Worm (Caenorhabditis elegans) whole organism, L1 larva: Measurements from ENCODE around the gene rps-3.

Experiments
- C04F5.9 ChIP-seq: sonication (generic microtip); optimal IDR thresholded peaks from 2 replicates; lab custom pipeline; 2016; ENCODE audit warnings: missing genetic modification characterization, missing compliant biosample characterization
- C16A3.4 ChIP-seq: fragments of 150-350 bp; optimal IDR thresholded peaks from 2 replicates; lab custom pipeline; 2014; ENCODE audit warnings: missing biosample characterization, missing genetic modification characterization
- C34B4.2 ChIP-seq: sonication (generic microtip); optimal IDR thresholded peaks from 2 replicates; lab custom pipeline; 2017; ENCODE audit warnings: mild to moderate bottlenecking, missing genetic modification characterization, missing compliant biosample characterization
- F16B12.6 ChIP-seq: fragments of 150-350 bp; optimal IDR thresholded peaks from 2 replicates; lab custom pipeline; 2014; ENCODE audit warnings: missing biosample characterization, missing genetic modification characterization
- alr-1 ChIP-seq: fragments of 200-800 bp; sonication (Bioruptor generic); optimal IDR thresholded peaks from 2 replicates; lab custom pipeline; 2018; ENCODE audit warnings: borderline replicate concordance, mild to moderate bottlenecking, missing genetic modification characterization, missing compliant biosample characterization
- ceh-63 ChIP-seq: fragments of 200-800 bp; sonication (Bioruptor generic); optimal IDR thresholded peaks from 2 replicates; lab custom pipeline; 2018; ENCODE audit warnings: mild to moderate bottlenecking, missing genetic modification characterization, missing compliant biosample characterization
- ceh-8 ChIP-seq: fragments of 200-800 bp; sonication (Bioruptor generic); optimal IDR thresholded peaks from 2 replicates; lab custom pipeline; 2018; ENCODE audit warnings: mild to moderate bottlenecking, missing genetic modification characterization, moderate library complexity, missing compliant biosample characterization
- ceh-82 ChIP-seq, 3 experiments: fragments of 150-350 bp in 1 of 3; sonication (generic microtip) in 2 of 3; optimal IDR thresholded peaks; 2 replicates each; lab custom pipeline; 2014 to 2017; ENCODE audit warnings: missing biosample characterization in 3 of 3, missing genetic modification characterization in 3 of 3
- ceh-88 ChIP-seq: fragments of 200-800 bp; sonication (Bioruptor generic); IDR thresholded peaks from 2 replicates; pipeline ENCODE4 v1.3.6; 2022; ENCODE audit warnings: missing genetic modification characterization, missing compliant biosample characterization
- ceh-90 ChIP-seq: sonication (generic microtip); optimal IDR thresholded peaks from 2 replicates; lab custom pipeline; 2016; ENCODE audit warnings: missing genetic modification characterization, missing compliant biosample characterization
- ces-1 ChIP-seq: fragments of 150-350 bp; optimal IDR thresholded peaks from 2 replicates; lab custom pipeline; 2014; ENCODE audit warnings: missing biosample characterization, missing genetic modification reagents, missing genetic modification characterization
- dpl-1 ChIP-seq, 3 experiments: fragments of 150-350 bp in 2 of 3; sonication (generic microtip) in 1 of 3; optimal IDR thresholded peaks; 2 replicates each; lab custom pipeline; 2014 to 2017; ENCODE audit warnings: missing biosample characterization in 3 of 3, missing genetic modification characterization in 3 of 3, missing genetic modification reagents in 3 of 3
- dsc-1 ChIP-seq: sonication (generic microtip); optimal IDR thresholded peaks from 2 replicates; lab custom pipeline; 2016; ENCODE audit warnings: mild to moderate bottlenecking, missing genetic modification characterization, missing compliant biosample characterization
- efl-1 ChIP-seq, 4 experiments: fragments of 150-350 bp; optimal IDR thresholded peaks in 3 of 4; peaks in 1 of 4; 1 replicate in 1 of 4; 2 replicates in 3 of 4; lab custom pipeline; 2014; ENCODE audit warnings: missing biosample characterization in 2 of 4, missing genetic modification characterization in 2 of 4, missing genetic modification reagents in 2 of 4
- egl-27 ChIP-seq, 2 experiments: fragments of 150-350 bp in 1 of 2; sonication (generic microtip); optimal IDR thresholded peaks; 3 replicates each; lab custom pipeline; 2017 to 2018; ENCODE audit warnings: missing biosample characterization in 2 of 2, missing genetic modification characterization in 2 of 2, missing genetic modification reagents in 2 of 2
- elt-3 ChIP-seq, 6 experiments: fragments of 150-350 bp in 1 of 6; sonication (generic microtip); optimal IDR thresholded peaks; 2 replicates each; lab custom pipeline; 2017 to 2018; ENCODE audit warnings: missing biosample characterization in 6 of 6, missing genetic modification characterization in 6 of 6, inconsistent platforms in 1 of 6
- fos-1 ChIP-seq: fragments of 150-350 bp; optimal IDR thresholded peaks from 2 replicates; lab custom pipeline; 2014; ENCODE audit warnings: missing biosample characterization, missing genetic modification characterization
- grh-1 ChIP-seq: fragments of 200-800 bp; sonication (Bioruptor generic); IDR thresholded peaks from 2 replicates; pipeline ENCODE4 v1.3.6; 2022; ENCODE audit warnings: missing genetic modification reagents, missing genetic modification characterization, missing compliant biosample characterization
- hlh-4 ChIP-seq: sonication (generic microtip); optimal IDR thresholded peaks from 2 replicates; lab custom pipeline; 2016; ENCODE audit warnings: mild to moderate bottlenecking, missing genetic modification characterization, missing compliant biosample characterization
- isw-1 ChIP-seq: fragments of 200-800 bp; sonication (Bioruptor generic); IDR thresholded peaks from 2 replicates; pipeline ENCODE4 v1.3.6; 2022; ENCODE audit warnings: missing genetic modification characterization, missing compliant biosample characterization
- jun-1 ChIP-seq: fragments of 150-350 bp; optimal IDR thresholded peaks from 2 replicates; lab custom pipeline; 2014; ENCODE audit warnings: missing biosample characterization, missing genetic modification reagents, missing genetic modification characterization
- lin-14 ChIP-seq: fragments of 200-800 bp; sonication (Bioruptor generic); optimal IDR thresholded peaks from 2 replicates; lab custom pipeline; 2018; ENCODE audit warnings: mild to moderate bottlenecking, missing genetic modification characterization, moderate library complexity, missing compliant biosample characterization
- lin-15B ChIP-seq: fragments of 150-350 bp; sonication (generic microtip); optimal IDR thresholded peaks from 3 replicates; lab custom pipeline; 2014; ENCODE audit warnings: missing biosample characterization, missing genetic modification characterization
- lin-39 ChIP-seq: fragments of 150-350 bp; optimal IDR thresholded peaks from 2 replicates; lab custom pipeline; 2014; ENCODE audit warnings: missing biosample characterization, missing genetic modification reagents, missing genetic modification characterization
- lir-3 ChIP-seq: sonication (generic microtip); optimal IDR thresholded peaks from 2 replicates; lab custom pipeline; 2016; ENCODE audit warnings: mild to moderate bottlenecking, missing genetic modification characterization, moderate library complexity, missing compliant biosample characterization; ENCODE audit not compliant: poor library complexity
- mdl-1 ChIP-seq, 2 experiments: fragments of 150-350 bp; optimal IDR thresholded peaks; 2 replicates each; lab custom pipeline; 2014 to 2017; ENCODE audit warnings: missing biosample characterization in 2 of 2, missing genetic modification characterization in 2 of 2, inconsistent platforms in 1 of 2
- mef-2 ChIP-seq: fragments of 150-350 bp; optimal IDR thresholded peaks from 2 replicates; lab custom pipeline; 2014; ENCODE audit warnings: missing biosample characterization, missing genetic modification characterization
- nhr-12 ChIP-seq: sonication (generic microtip); optimal IDR thresholded peaks from 2 replicates; lab custom pipeline; 2017; ENCODE audit warnings: missing biosample characterization, missing genetic modification characterization
- nhr-20 ChIP-seq: sonication (generic microtip); optimal IDR thresholded peaks from 2 replicates; lab custom pipeline; 2016; ENCODE audit warnings: mild to moderate bottlenecking, missing genetic modification characterization, missing compliant biosample characterization
- nhr-47 ChIP-seq: sonication (generic microtip); optimal IDR thresholded peaks from 2 replicates; lab custom pipeline; 2016; ENCODE audit warnings: mild to moderate bottlenecking, missing genetic modification characterization, moderate library complexity, missing compliant biosample characterization
- nhr-76 ChIP-seq: sonication (generic microtip); optimal IDR thresholded peaks from 2 replicates; lab custom pipeline; 2017; ENCODE audit warnings: missing biosample characterization, missing genetic modification characterization
- nhr-77 ChIP-seq: fragments of 150-350 bp; optimal IDR thresholded peaks from 2 replicates; lab custom pipeline; 2014; ENCODE audit warnings: missing biosample characterization, missing genetic modification characterization
- nhr-84 ChIP-seq: sonication (generic microtip); optimal IDR thresholded peaks from 2 replicates; lab custom pipeline; 2017; ENCODE audit warnings: missing biosample characterization, missing genetic modification characterization
- nhr-85 ChIP-seq: sonication (generic microtip); peaks from one replicate; lab custom pipeline; 2016; ENCODE audit warnings: missing genetic modification characterization, inconsistent platforms, missing compliant biosample characterization
- nhr-90 ChIP-seq: sonication (generic microtip); optimal IDR thresholded peaks from 2 replicates; lab custom pipeline; 2016; ENCODE audit warnings: mild to moderate bottlenecking, missing genetic modification characterization, missing compliant biosample characterization; ENCODE audit not compliant: poor library complexity
- pax-3 ChIP-seq: fragments of 200-800 bp; sonication (Bioruptor generic); optimal IDR thresholded peaks from 2 replicates; lab custom pipeline; 2018; ENCODE audit warnings: mild to moderate bottlenecking, missing genetic modification characterization, moderate library complexity, missing compliant biosample characterization
- pqm-1 ChIP-seq: sonication (generic microtip); optimal IDR thresholded peaks from 3 replicates; lab custom pipeline; 2017; ENCODE audit warnings: missing biosample characterization, missing genetic modification characterization
- rnt-1 ChIP-seq: sonication (generic microtip); optimal IDR thresholded peaks from 2 replicates; lab custom pipeline; 2016; ENCODE audit warnings: mild to moderate bottlenecking, missing genetic modification characterization, moderate library complexity, missing compliant biosample characterization
- skn-1 ChIP-seq: fragments of 150-350 bp; optimal IDR thresholded peaks from 2 replicates; lab custom pipeline; 2014; ENCODE audit warnings: missing biosample characterization, missing genetic modification characterization
- snpc-4 ChIP-seq: fragments of 150-350 bp; optimal IDR thresholded peaks from 2 replicates; lab custom pipeline; 2014; ENCODE audit warnings: missing biosample characterization, missing genetic modification characterization
- sox-4 ChIP-seq: sonication (generic microtip); optimal IDR thresholded peaks from 2 replicates; lab custom pipeline; 2016; ENCODE audit warnings: missing genetic modification characterization, missing compliant biosample characterization
- sptf-1 ChIP-seq: fragments of 150-350 bp; optimal IDR thresholded peaks from 2 replicates; lab custom pipeline; 2014; ENCODE audit warnings: missing biosample characterization, missing genetic modification characterization
- swsn-7 ChIP-seq: sonication (generic microtip); optimal IDR thresholded peaks from 2 replicates; lab custom pipeline; 2016; ENCODE audit warnings: missing genetic modification characterization, missing compliant biosample characterization
- tbx-2 ChIP-seq: sonication (generic microtip); optimal IDR thresholded peaks from 2 replicates; lab custom pipeline; 2016; ENCODE audit warnings: missing genetic modification characterization, missing compliant biosample characterization
- tlp-1 ChIP-seq: fragments of 150-350 bp; optimal IDR thresholded peaks from 2 replicates; lab custom pipeline; 2014; ENCODE audit warnings: missing biosample characterization, missing genetic modification characterization
- unc-62 ChIP-seq: fragments of 150-350 bp; optimal IDR thresholded peaks from 2 replicates; lab custom pipeline; 2014; ENCODE audit warnings: missing biosample characterization, missing genetic modification reagents, missing genetic modification characterization
- unc-86 ChIP-seq: sonication (generic microtip); optimal IDR thresholded peaks from 2 replicates; lab custom pipeline; 2016; ENCODE audit warnings: missing genetic modification characterization, missing compliant biosample characterization
- xbp-1 ChIP-seq: sonication (generic microtip); optimal IDR thresholded peaks from 2 replicates; lab custom pipeline; 2016; ENCODE audit warnings: missing genetic modification characterization, missing compliant biosample characterization
- zag-1 ChIP-seq: fragments of 150-350 bp; optimal IDR thresholded peaks from 2 replicates; lab custom pipeline; 2014; ENCODE audit warnings: missing biosample characterization, missing genetic modification characterization
- zip-4 ChIP-seq: fragments of 200-800 bp; sonication (Bioruptor generic); optimal IDR thresholded peaks from 2 replicates; lab custom pipeline; 2018; ENCODE audit warnings: mild to moderate bottlenecking, missing genetic modification characterization, moderate library complexity, missing compliant biosample characterization
- ztf-4 ChIP-seq: fragments of 150-350 bp; optimal IDR thresholded peaks from 2 replicates; lab custom pipeline; 2014; ENCODE audit warnings: missing biosample characterization, missing genetic modification characterization

rps-3 gene

ce11 chrIII:6158642-6159475 is 47.7 kb upstream of the rps-3 start, which contains the start of gene nfm-1:
Gene nfm-1, plus strand, starts transcription at chrIII:6159453.
- TF ChIP-seq skn-1 = peak; percentile 24
- peak; percentile 72 for TF ChIP-seq nhr-47
- TF ChIP-seq swsn-7 (tag; lab: Kevin White, UChicago) = peak; percentile 59
- TF ChIP-seq lin-15B = peak; percentile 5
- peak; percentile 63 for TF ChIP-seq rnt-1 (tag; lab: Kevin White, UChicago)
- TF ChIP-seq lin-39 = no peak
- peak; percentile 73 for TF ChIP-seq nhr-85 (tag; lab: Kevin White, UChicago)
- peak; percentile 38 for TF ChIP-seq nhr-20
- TF ChIP-seq ceh-8 = no peak
- TF ChIP-seq nhr-76 (tag; lab: Kevin White, UChicago) = no peak
- TF ChIP-seq fos-1 (tag; lab: Kevin White, UChicago) = peak; percentile 42
- TF ChIP-seq lir-3 = no peak
- TF ChIP-seq ceh-90 (tag; lab: Kevin White, UChicago) = no peak
- peak; percentile 60 for TF ChIP-seq dsc-1 (tag; lab: Kevin White, UChicago)
- peak; percentile 40 for TF ChIP-seq xbp-1 (tag; lab: Kevin White, UChicago)
- no peak for TF ChIP-seq C34B4.2 (tag; lab: Kevin White, UChicago)
- TF ChIP-seq tbx-2 (tag; lab: Kevin White, UChicago) = peak; percentile 35
- 0 out of 2 replicates have a peak, but pooled peaks have one; percentile 18 for TF ChIP-seq ceh-88
- no peak for TF ChIP-seq sptf-1 (tag; lab: Kevin White, UChicago)
- TF ChIP-seq lin-14 (GFP tag; lab: Kevin White, UChicago) = peak; percentile 72
- peak in 1 of 2 experiments; percentile 23 for TF ChIP-seq mdl-1 (tag; optimal IDR thresholded peaks at IDR 0.05; lab: Kevin White, UChicago)
- no peak for TF ChIP-seq zip-4 (GFP tag; lab: Kevin White, UChicago)
- TF ChIP-seq ceh-82 (tag; optimal IDR thresholded peaks at IDR 0.05; lab: Kevin White, UChicago) = peak in 2 of 3 experiments; percentile 62 to 73
- TF ChIP-seq nhr-84 (tag; lab: Kevin White, UChicago) = no peak
- TF ChIP-seq nhr-12 (tag; lab: Kevin White, UChicago) = no peak
- no peak for TF ChIP-seq ces-1 (GFP tag; lab: Kevin White, UChicago)
- no peak for TF ChIP-seq sox-4 (tag; lab: Kevin White, UChicago)
- TF ChIP-seq elt-3 (tag; optimal IDR thresholded peaks at IDR 0.05; lab: Kevin White, UChicago) = peak in 3 of 6 experiments; percentile 27 to 72 (median 33)
- no peak for TF ChIP-seq C04F5.9
- TF ChIP-seq nhr-90 (tag; lab: Kevin White, UChicago) = peak; percentile 62
- peak in 1 of 2 experiments; percentile 3 for TF ChIP-seq egl-27 (tag; optimal IDR thresholded peaks at IDR 0.05; lab: Kevin White, UChicago)
- TF ChIP-seq grh-1 (GFP tag; lab: Robert Waterston, UW) = 0 out of 2 replicates have a peak, but pooled peaks have one; percentile 6
- TF ChIP-seq unc-86 (tag; lab: Kevin White, UChicago) = no peak
- no peak for TF ChIP-seq mef-2 (tag; lab: Kevin White, UChicago)
- TF ChIP-seq isw-1 (GFP tag; lab: Robert Waterston, UW) = peak; percentile 38
- no peak for TF ChIP-seq alr-1 (tag; lab: Kevin White, UChicago)
- TF ChIP-seq dpl-1 (GFP tag; optimal IDR thresholded peaks at IDR 0.05; lab: Kevin White, UChicago) = peak; percentile 13 to 48 (median 26)
- TF ChIP-seq F16B12.6 (tag; lab: Kevin White, UChicago) = peak; percentile 17
- TF ChIP-seq snpc-4 (tag; lab: Kevin White, UChicago) = peak; percentile 9
- peak; percentile 50 to 62 for TF ChIP-seq efl-1 (optimal IDR thresholded peaks at IDR 0.05; lab: Kevin White, UChicago)
- peak; percentile 30 to 93 for TF ChIP-seq efl-1 (GFP tag; optimal IDR thresholded peaks at IDR 0.05 in 1 of 2; lab: Kevin White, UChicago)
- TF ChIP-seq tlp-1 (tag; lab: Kevin White, UChicago) = no peak
- no peak for TF ChIP-seq ztf-4 (tag; lab: Kevin White, UChicago)
- no peak for TF ChIP-seq pax-3 (tag; lab: Kevin White, UChicago)
- TF ChIP-seq zag-1 (tag; lab: Kevin White, UChicago) = no peak
- no peak for TF ChIP-seq unc-62 (GFP tag; lab: Kevin White, UChicago)
- TF ChIP-seq ceh-63 (GFP tag; lab: Kevin White, UChicago) = no peak
- peak; percentile 14 for TF ChIP-seq nhr-77 (tag; lab: Kevin White, UChicago)
- no peak for TF ChIP-seq jun-1 (tag; lab: Kevin White, UChicago)
- TF ChIP-seq pqm-1 (tag; lab: Kevin White, UChicago) = no peak
- TF ChIP-seq C16A3.4 = peak; percentile 57
- TF ChIP-seq hlh-4 = no peak
